Fruit fly (Drosophila melanogaster): ENCODE results near the gene SA2.

Gene SA2

dm6 chr3L:1478998-1479680, 41.5 kb upstream of the SA2 start (continued):
- TF ChIP-seq zfh1 (GFP tag; IDR thresholded peaks at IDR 0.05): peak; percentile 95
- TF ChIP-seq lmd (GFP tag; IDR thresholded peaks at IDR 0.05): peak; percentile 62
- TF ChIP-seq CG2712 (tag; optimal IDR thresholded peaks at IDR 0.05): peak; percentile 82
- no peak for TF ChIP-seq CG13624 (GFP tag; optimal IDR thresholded peaks at IDR 0.05)
- no peak for TF ChIP-seq CG10565 (GFP tag; optimal IDR thresholded peaks at IDR 0.05)
- TF ChIP-seq CG13775 (GFP tag; optimal IDR thresholded peaks at IDR 0.05): peak; percentile 79
- TF ChIP-seq H15 (GFP tag; IDR thresholded peaks at IDR 0.05): peak; percentile 37; the same call in 1 of the 3 replicates
- no peak; the same call in 1 of the 2 replicates for TF ChIP-seq peb (GFP tag; IDR thresholded peaks at IDR 0.05)
- peak; percentile 72 for TF ChIP-seq CG8089 (GFP tag; optimal IDR thresholded peaks at IDR 0.05)
- peak; percentile 82 for TF ChIP-seq CG34422 (GFP tag; IDR thresholded peaks at IDR 0.05)
- TF ChIP-seq HLH3B (GFP tag; IDR thresholded peaks at IDR 0.05): peak; percentile 46
- no peak for TF ChIP-seq Bgb (GFP tag; IDR thresholded peaks at IDR 0.05; ENCODE audit: partially characterized antibody)
- peak; percentile 70 for TF ChIP-seq gt (GFP tag; IDR thresholded peaks at IDR 0.05)
- TF ChIP-seq tx (GFP tag; optimal IDR thresholded peaks at IDR 0.05): peak; percentile 26
- peak; percentile 72 for TF ChIP-seq chn (GFP tag; optimal IDR thresholded peaks at IDR 0.05)
- peak; percentile 39; the same call in 1 of the 2 replicates for TF ChIP-seq CG32532 (GFP tag; IDR thresholded peaks at IDR 0.05)
- TF ChIP-seq nau (GFP tag; optimal IDR thresholded peaks at IDR 0.05): no peak
- TF ChIP-seq CG11723 (GFP tag; optimal IDR thresholded peaks at IDR 0.05): no peak
- TF ChIP-seq abd-A (tag; optimal IDR thresholded peaks at IDR 0.05): no peak
- peak; percentile 58; the same call in 1 of the 2 replicates for TF ChIP-seq CG10366 (GFP tag; IDR thresholded peaks at IDR 0.05)
- peak; percentile 40 for TF ChIP-seq jing (GFP tag; optimal IDR thresholded peaks at IDR 0.05)
- TF ChIP-seq ftz-f1 (GFP tag; optimal IDR thresholded peaks at IDR 0.05): no peak
- peak; percentile 46 for TF ChIP-seq lilli (GFP tag; optimal IDR thresholded peaks at IDR 0.05)
- TF ChIP-seq CG42726 (GFP tag; IDR thresholded peaks at IDR 0.05; ENCODE audit: partially characterized antibody): no peak
- TF ChIP-seq CG4424 (GFP tag; optimal IDR thresholded peaks at IDR 0.05): peak; percentile 66
- TF ChIP-seq Bteb2 (GFP tag; optimal IDR thresholded peaks at IDR 0.05): no peak
- TF ChIP-seq CG2199 (GFP tag; IDR thresholded peaks at IDR 0.05): 0 out of 3 replicates have a peak, but pooled peaks have one; percentile 48
- no peak for TF ChIP-seq Trl (optimal IDR thresholded peaks at IDR 0.05)
- peak; percentile 63 for TF ChIP-seq Trl (GFP tag; optimal IDR thresholded peaks at IDR 0.05)
- no peak for TF ChIP-seq HmgD (GFP tag; optimal IDR thresholded peaks at IDR 0.05)
- peak; percentile 12 for TF ChIP-seq lab (GFP tag; optimal IDR thresholded peaks at IDR 0.05)
- TF ChIP-seq ham (GFP tag; IDR thresholded peaks at IDR 0.05): no peak
- TF ChIP-seq CG4404 (GFP tag; IDR thresholded peaks at IDR 0.05): peak; percentile 95
- TF ChIP-seq CG4730 (GFP tag; IDR thresholded peaks at IDR 0.05): peak; percentile 59
- TF ChIP-seq CG33213 (GFP tag; optimal IDR thresholded peaks at IDR 0.05): peak; percentile 52
- TF ChIP-seq CG9215 (GFP tag; IDR thresholded peaks at IDR 0.05): no peak
- peak; percentile 87 for TF ChIP-seq CG17829 (tag; optimal IDR thresholded peaks at IDR 0.05)
- no peak for TF ChIP-seq CG17612 (GFP tag; IDR thresholded peaks at IDR 0.05)
- TF ChIP-seq twi (tag; optimal IDR thresholded peaks at IDR 0.05): peak; percentile 68
- peak; percentile 63 for TF ChIP-seq Bdp1 (GFP tag; optimal IDR thresholded peaks at IDR 0.05)
- peak; percentile 50; the same call in 1 of the 2 replicates for TF ChIP-seq sob (GFP tag; IDR thresholded peaks at IDR 0.05)
- peak; percentile 13 for TF ChIP-seq sqz (GFP tag; optimal IDR thresholded peaks at IDR 0.05)
- peak; percentile 13 for TF ChIP-seq Six4 (GFP tag; optimal IDR thresholded peaks at IDR 0.05)
- TF ChIP-seq CG12942 (GFP tag; optimal IDR thresholded peaks at IDR 0.05): peak; percentile 42
- no peak for TF ChIP-seq knrl (GFP tag; IDR thresholded peaks at IDR 0.05; ENCODE audit: partially characterized antibody)
- peak; percentile 23 for TF ChIP-seq ewg (GFP tag; optimal IDR thresholded peaks at IDR 0.05)
- TF ChIP-seq CG12391 (tag; optimal IDR thresholded peaks at IDR 0.05): peak; percentile 70
- TF ChIP-seq CG5245 (GFP tag; optimal IDR thresholded peaks at IDR 0.05): peak; percentile 46
- no peak for TF ChIP-seq Fer3 (tag; optimal IDR thresholded peaks at IDR 0.05)
- peak; percentile 75 for TF ChIP-seq croc (GFP tag; conservative IDR thresholded peaks at IDR 0.05)
- no peak for TF ChIP-seq crc (GFP tag; optimal IDR thresholded peaks at IDR 0.05)
